Worm (Caenorhabditis elegans) whole organism, mixed stage, embryonic: ENCODE measurements around the gene srd-26.
"Not testable (repeated sequence)": the region's sequence is repeated elsewhere in the genome, so short reads cannot be mapped to it uniquely, and the experiment has no call there.

ENCODE experiments used
- M03D4.4 ChIP-seq: sonication (generic microtip); optimal IDR thresholded peaks from 2 replicates; lab custom pipeline; 2017; ENCODE audit warnings: mild to moderate bottlenecking, missing genetic modification characterization, missing compliant biosample characterization
- bed-3 ChIP-seq: fragments of 200-800 bp; sonication (Bioruptor generic); optimal IDR thresholded peaks from 3 replicates; lab custom pipeline; 2018; ENCODE audit warnings: mild to moderate bottlenecking, missing genetic modification characterization, moderate library complexity, missing compliant biosample characterization
- blmp-1 ChIP-seq: fragments of 150-350 bp; optimal IDR thresholded peaks from 2 replicates; lab custom pipeline; 2014; ENCODE audit warnings: missing biosample characterization, missing genetic modification characterization
- ceh-39 ChIP-seq: fragments of 150-350 bp; optimal IDR thresholded peaks from 2 replicates; lab custom pipeline; 2014; ENCODE audit warnings: missing biosample characterization, missing genetic modification characterization
- ceh-43 ChIP-seq: fragments of 200-800 bp; sonication (Bioruptor generic); optimal IDR thresholded peaks from 2 replicates; lab custom pipeline; 2018; ENCODE audit warnings: mild to moderate bottlenecking, missing genetic modification characterization, moderate library complexity, missing compliant biosample characterization
- ceh-83 ChIP-seq: fragments of 200-800 bp; sonication (Bioruptor generic); optimal IDR thresholded peaks from 2 replicates; lab custom pipeline; 2018; ENCODE audit warnings: mild to moderate bottlenecking, missing genetic modification characterization, missing compliant biosample characterization
- ces-1 ChIP-seq: fragments of 150-350 bp; optimal IDR thresholded peaks from 2 replicates; lab custom pipeline; 2014; ENCODE audit warnings: missing biosample characterization, missing genetic modification reagents, missing genetic modification characterization
- cnd-1 ChIP-seq: fragments of 200-800 bp; sonication (Bioruptor generic); optimal IDR thresholded peaks from 2 replicates; lab custom pipeline; 2018; ENCODE audit warnings: mild to moderate bottlenecking, missing genetic modification characterization, missing compliant biosample characterization
- drap-1 ChIP-seq: fragments of 200-800 bp; sonication (Bioruptor generic); optimal IDR thresholded peaks from 3 replicates; lab custom pipeline; 2018; ENCODE audit warnings: mild to moderate bottlenecking, missing genetic modification characterization, missing compliant biosample characterization
- elt-1 ChIP-seq: sonication (generic microtip); optimal IDR thresholded peaks from 2 replicates; lab custom pipeline; 2017; ENCODE audit warnings: missing genetic modification characterization, mild to moderate bottlenecking, missing compliant biosample characterization, antibody characterized with exemption, moderate library complexity, borderline replicate concordance; ENCODE audit not compliant: insufficient read depth
- elt-3 ChIP-seq: fragments of 150-350 bp; optimal IDR thresholded peaks from 2 replicates; lab custom pipeline; 2014; ENCODE audit warnings: missing biosample characterization, missing genetic modification characterization
- flh-1 ChIP-seq: fragments of 200-800 bp; sonication (Bioruptor generic); optimal IDR thresholded peaks from 2 replicates; lab custom pipeline; 2018; ENCODE audit warnings: mild to moderate bottlenecking, missing genetic modification characterization, moderate library complexity, missing compliant biosample characterization
- ham-2 ChIP-seq: fragments of 200-800 bp; sonication (Bioruptor generic); optimal IDR thresholded peaks from 2 replicates; lab custom pipeline; 2018; ENCODE audit warnings: mild to moderate bottlenecking, missing genetic modification characterization, missing compliant biosample characterization
- hlh-1 ChIP-seq: fragments of 150-350 bp; optimal IDR thresholded peaks from 2 replicates; lab custom pipeline; 2014; ENCODE audit warnings: missing biosample characterization, missing genetic modification reagents, missing genetic modification characterization
- lin-13 ChIP-seq: fragments of 150-350 bp; optimal IDR thresholded peaks from 2 replicates; lab custom pipeline; 2014; ENCODE audit warnings: missing biosample characterization, missing genetic modification characterization
- lin-32 ChIP-seq: fragments of 200-800 bp; sonication (Bioruptor generic); optimal IDR thresholded peaks from 2 replicates; lab custom pipeline; 2018; ENCODE audit warnings: mild to moderate bottlenecking, missing genetic modification characterization, missing compliant biosample characterization
- lsy-2 ChIP-seq: fragments of 150-350 bp; optimal IDR thresholded peaks from 2 replicates; lab custom pipeline; 2014; ENCODE audit warnings: missing biosample characterization, missing genetic modification characterization
- mab-5 ChIP-seq: fragments of 150-350 bp; optimal IDR thresholded peaks from 2 replicates; lab custom pipeline; 2014; ENCODE audit warnings: missing biosample characterization, missing genetic modification characterization
- mep-1 ChIP-seq: fragments of 150-350 bp; optimal IDR thresholded peaks from 2 replicates; lab custom pipeline; 2017; ENCODE audit warnings: missing biosample characterization, missing genetic modification reagents, missing genetic modification characterization, inconsistent platforms
- mls-2 ChIP-seq: sonication (generic microtip); optimal IDR thresholded peaks from 2 replicates; lab custom pipeline; 2016; ENCODE audit warnings: mild to moderate bottlenecking, missing genetic modification characterization, moderate library complexity, missing compliant biosample characterization
- nhr-12 ChIP-seq: fragments of 150-350 bp; optimal IDR thresholded peaks from 2 replicates; lab custom pipeline; 2014; ENCODE audit warnings: missing biosample characterization, missing genetic modification characterization
- nhr-2 ChIP-seq: fragments of 150-350 bp; optimal IDR thresholded peaks from 2 replicates; lab custom pipeline; 2014; ENCODE audit warnings: missing biosample characterization, missing genetic modification characterization
- nhr-237 ChIP-seq: fragments of 150-350 bp; optimal IDR thresholded peaks from 2 replicates; lab custom pipeline; 2014; ENCODE audit warnings: missing biosample characterization, missing genetic modification characterization
- nhr-28 ChIP-seq: fragments of 150-350 bp; optimal IDR thresholded peaks from 2 replicates; lab custom pipeline; 2014; ENCODE audit warnings: missing biosample characterization, missing genetic modification characterization
- nhr-76 ChIP-seq: sonication (generic microtip); optimal IDR thresholded peaks from 2 replicates; lab custom pipeline; 2017; ENCODE audit warnings: missing biosample characterization, missing genetic modification characterization
- pha-4 ChIP-seq: fragments of 150-350 bp; optimal IDR thresholded peaks from 2 replicates; lab custom pipeline; 2018; ENCODE audit warnings: missing biosample characterization, missing genetic modification reagents, missing genetic modification characterization
- sem-2 ChIP-seq: fragments of 200-800 bp; sonication (Bioruptor generic); optimal IDR thresholded peaks from 2 replicates; lab custom pipeline; 2018; ENCODE audit warnings: mild to moderate bottlenecking, missing genetic modification characterization, missing compliant biosample characterization
- snpc-4 ChIP-seq: fragments of 150-350 bp; optimal IDR thresholded peaks from 2 replicates; lab custom pipeline; 2014; ENCODE audit warnings: missing biosample characterization, missing genetic modification characterization
- sptf-1 ChIP-seq: sonication (generic microtip); optimal IDR thresholded peaks from 2 replicates; lab custom pipeline; 2017; ENCODE audit warnings: mild to moderate bottlenecking, missing genetic modification characterization, moderate library complexity, missing compliant biosample characterization
- tbx-8 ChIP-seq: fragments of 200-800 bp; sonication (Bioruptor generic); optimal IDR thresholded peaks from 2 replicates; lab custom pipeline; 2018; ENCODE audit warnings: mild to moderate bottlenecking, missing genetic modification characterization, moderate library complexity, missing compliant biosample characterization
- unc-120 ChIP-seq: sonication (generic microtip); optimal IDR thresholded peaks from 2 replicates; lab custom pipeline; 2017; ENCODE audit warnings: missing genetic modification characterization, missing compliant biosample characterization; ENCODE audit not compliant: poor library complexity, severe bottlenecking
- unc-39 ChIP-seq: fragments of 150-350 bp; optimal IDR thresholded peaks from 2 replicates; lab custom pipeline; 2014; ENCODE audit warnings: missing biosample characterization, missing genetic modification characterization
- unc-62 ChIP-seq: fragments of 150-350 bp; optimal IDR thresholded peaks from 2 replicates; lab custom pipeline; 2014; ENCODE audit warnings: missing biosample characterization, missing genetic modification reagents, missing genetic modification characterization
- zip-8 ChIP-seq: fragments of 150-350 bp; optimal IDR thresholded peaks from 2 replicates; lab custom pipeline; 2014; ENCODE audit warnings: missing biosample characterization, missing genetic modification characterization
- ztf-11 ChIP-seq: fragments of 150-350 bp; optimal IDR thresholded peaks from 2 replicates; lab custom pipeline; 2014; ENCODE audit warnings: missing biosample characterization, missing genetic modification characterization

Gene srd-26

ce11 chrV:14137766-14138165 is 25.0 kb downstream of the srd-26 start, which contains the start of gene AH10.4:
Gene AH10.4, minus strand, starts transcription at chrV:14137866.
- TF ChIP-seq nhr-237, hlh-1, lsy-2 (tag; lab: Kevin White, UChicago): not testable (repeated sequence)

DNA sequence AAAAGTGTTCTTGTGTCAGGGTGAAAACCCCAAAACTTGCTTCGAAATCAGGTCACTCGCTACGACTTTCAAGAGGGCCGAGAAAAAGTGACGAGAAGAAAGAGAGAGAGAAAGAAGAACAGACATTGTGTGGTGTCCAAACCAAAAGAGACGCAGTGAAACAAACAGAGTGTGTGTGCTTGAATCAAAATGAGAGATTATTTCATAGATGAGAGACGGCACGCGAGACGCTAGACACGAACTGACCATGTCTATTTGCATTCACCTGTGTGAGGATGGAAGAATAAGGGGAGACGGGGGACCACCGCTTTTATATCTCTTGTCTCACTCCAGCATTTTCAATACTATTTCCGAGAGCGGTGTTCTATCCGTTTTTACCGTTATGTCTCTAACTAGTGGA is 26.7 kb downstream of the srd-26 start:
- TF ChIP-seq hlh-1 (tag; lab: Kevin White, UChicago) = peak; percentile 51
- TF ChIP-seq tbx-8 (GFP tag; lab: Kevin White, UChicago) = no peak
- no peak for TF ChIP-seq lin-32 (GFP tag; lab: Kevin White, UChicago)
- TF ChIP-seq ces-1 = peak; percentile 31
- TF ChIP-seq ceh-83 (GFP tag; lab: Kevin White, UChicago) = no peak
- TF ChIP-seq flh-1 (GFP tag; lab: Kevin White, UChicago) = no peak
- TF ChIP-seq lsy-2 (tag; lab: Kevin White, UChicago) = peak; percentile 41
- TF ChIP-seq zip-8 (tag; lab: Kevin White, UChicago) = no peak
- TF ChIP-seq nhr-12 = no peak
- no peak for TF ChIP-seq blmp-1 (tag; lab: Kevin White, UChicago)
- no peak for TF ChIP-seq unc-39 (tag; lab: Kevin White, UChicago)
- TF ChIP-seq nhr-76 (tag; lab: Kevin White, UChicago) = no peak
- no peak for TF ChIP-seq sem-2
- TF ChIP-seq nhr-2 = no peak
- peak; percentile 59 for TF ChIP-seq unc-120 (tag; lab: Kevin White, UChicago)
- TF ChIP-seq ztf-11 (tag; lab: Kevin White, UChicago) = no peak
- peak; percentile 61 for TF ChIP-seq drap-1 (GFP tag; lab: Kevin White, UChicago)
- peak; percentile 27 for TF ChIP-seq M03D4.4 (tag; lab: Kevin White, UChicago)
- TF ChIP-seq ceh-39 (tag; lab: Kevin White, UChicago) = no peak
- TF ChIP-seq pha-4 (tag; lab: Kevin White, UChicago) = peak; percentile 86
- no peak for TF ChIP-seq bed-3 (GFP tag; lab: Kevin White, UChicago)
- TF ChIP-seq unc-62 = peak; percentile 64
- TF ChIP-seq sptf-1 (tag; lab: Kevin White, UChicago) = peak; percentile 54
- peak; percentile 72 for TF ChIP-seq mep-1 (tag; lab: Kevin White, UChicago)
- TF ChIP-seq cnd-1 (tag; lab: Kevin White, UChicago) = peak; percentile 36
- TF ChIP-seq nhr-237 (tag; lab: Kevin White, UChicago) = peak; percentile 78
- TF ChIP-seq ceh-43 = no peak
- TF ChIP-seq ham-2 (GFP tag; lab: Kevin White, UChicago) = peak; percentile 81
- TF ChIP-seq elt-1 (tag; lab: Kevin White, UChicago) = no peak
- peak; percentile 38 for TF ChIP-seq mls-2 (tag; lab: Kevin White, UChicago)
- TF ChIP-seq elt-3 (tag; lab: Kevin White, UChicago) = no peak
- no peak for TF ChIP-seq nhr-28
- no peak for TF ChIP-seq snpc-4 (tag; lab: Kevin White, UChicago)
- no peak for TF ChIP-seq mab-5
- TF ChIP-seq lin-13 (tag; lab: Kevin White, UChicago) = no peak

- TF ChIP-seq ham-2 (GFP tag; lab: Kevin White, UChicago) (no peak), unc-120 (tag; lab: Kevin White, UChicago) (no peak), zip-8 (tag; lab: Kevin White, UChicago) (no peak), nhr-76 (tag; lab: Kevin White, UChicago) (no peak), ceh-83 (GFP tag; lab: Kevin White, UChicago) (no peak), elt-3 (tag; lab: Kevin White, UChicago) (no peak), sem-2 (no peak)
These were observed 27.9 kb downstream of the srd-26 start for ce11 chrV:14134757-14135441.
